Worm (Caenorhabditis elegans): ENCODE results near the gene fbxa-63.
A peak's percentile ranks its signal among the peaks of the same experiment; 100 is the strongest.

fbxa-63 gene

DNA sequence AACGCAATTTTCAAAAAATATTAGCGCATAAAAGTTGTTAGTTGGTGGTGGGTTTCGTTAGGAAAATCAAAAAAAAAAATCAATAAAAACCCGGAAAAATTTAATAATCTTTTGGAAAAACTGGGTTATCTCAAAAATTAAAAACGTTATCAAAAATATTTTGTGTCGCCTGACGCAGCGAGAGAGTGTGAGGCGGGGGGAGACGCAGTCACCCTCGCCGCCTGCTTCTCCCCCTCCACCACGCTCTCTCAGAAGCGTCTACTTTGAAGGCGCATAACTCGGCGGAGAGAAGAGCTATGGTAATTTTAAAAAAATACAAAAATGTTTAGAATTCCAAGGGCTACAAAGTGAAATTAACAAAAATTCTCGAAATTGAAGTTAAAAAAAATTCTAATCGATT is 18.2 kb upstream of the fbxa-63 start:
- no peak for TF ChIP-seq pha-2 (tag; optimal IDR thresholded peaks at IDR 0.05)
- no peak for TF ChIP-seq ceh-6 (GFP tag; optimal IDR thresholded peaks at IDR 0.05)
- TF ChIP-seq ceh-14 (tag; optimal IDR thresholded peaks at IDR 0.05), result no peak
- no peak for TF ChIP-seq sox-2 (GFP tag; IDR thresholded peaks at IDR 0.05)
- TF ChIP-seq C38D4.7 (GFP tag; optimal IDR thresholded peaks at IDR 0.05), result no peak
- no peak for TF ChIP-seq unc-42 (tag; optimal IDR thresholded peaks at IDR 0.05)
- TF ChIP-seq ceh-9 (tag; optimal IDR thresholded peaks at IDR 0.05), result no peak
- no peak for TF ChIP-seq K09A11.1 (tag; optimal IDR thresholded peaks at IDR 0.05; ENCODE audit: insufficient read depth)
- no peak for TF ChIP-seq fax-1 (tag; optimal IDR thresholded peaks at IDR 0.05)

DNA sequence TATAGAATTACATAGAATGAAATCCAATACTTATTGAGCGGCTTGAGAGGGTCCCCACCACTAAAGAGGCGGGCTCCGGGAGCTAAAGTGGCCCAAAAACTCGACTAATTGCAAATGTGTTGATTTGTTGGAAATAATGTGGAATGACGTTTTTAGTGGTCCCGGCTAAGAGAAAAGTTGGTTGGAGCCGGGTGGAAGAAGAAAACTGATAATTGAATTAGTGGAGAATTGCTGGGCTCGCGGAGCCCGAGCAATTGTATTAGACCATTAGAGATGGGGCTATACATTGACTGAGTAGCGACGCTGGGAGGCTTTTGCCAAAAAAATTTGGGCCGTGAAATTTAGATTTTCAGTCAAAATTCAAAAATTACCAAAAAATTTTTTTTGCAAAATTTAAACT is 17.7 kb upstream of the fbxa-63 start:
- TF ChIP-seq unc-42 (tag; optimal IDR thresholded peaks at IDR 0.05) (peak; percentile 77), K02D7.2 (tag; optimal IDR thresholded peaks at IDR 0.05) (no peak), sdc-2 (tag; optimal IDR thresholded peaks at IDR 0.05) (no peak), ceh-31 (tag; optimal IDR thresholded peaks at IDR 0.05) (peak; percentile 35), ceh-19 (GFP tag; optimal IDR thresholded peaks at IDR 0.05) (peak; percentile 43), sox-2 (GFP tag; IDR thresholded peaks at IDR 0.05) (no peak), dve-1 (tag; optimal IDR thresholded peaks at IDR 0.05) (no peak), ceh-45 (GFP tag; IDR thresholded peaks at IDR 0.05) (no peak), nhr-232 (tag; optimal IDR thresholded peaks at IDR 0.05) (no peak), ceh-34 (tag; optimal IDR thresholded peaks at IDR 0.05) (peak; percentile 87)

DNA sequence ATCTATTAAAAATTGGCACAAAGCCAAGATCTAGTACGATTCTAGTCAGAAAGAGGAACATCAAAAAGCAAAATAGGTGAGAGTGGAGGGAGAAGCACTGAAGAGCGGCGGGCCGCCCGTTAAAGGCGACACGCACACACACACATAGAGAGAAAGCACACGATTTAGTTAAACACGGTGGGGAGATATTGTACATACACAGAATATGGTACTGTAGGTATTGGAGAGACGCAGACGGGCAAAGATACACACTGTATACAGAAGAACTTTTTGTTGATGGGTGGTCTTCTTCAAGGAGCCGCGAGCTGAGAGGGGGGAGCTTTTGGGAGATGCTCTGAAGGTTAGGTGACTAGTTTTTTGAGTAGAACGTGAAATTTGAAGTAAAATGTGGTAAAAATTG is 17.1 kb upstream of the fbxa-63 start:
- TF ChIP-seq nhr-232 (tag; optimal IDR thresholded peaks at IDR 0.05) (no peak), tbx-2 (tag; optimal IDR thresholded peaks at IDR 0.05) (peak; percentile 14), F13H6.1 (tag; optimal IDR thresholded peaks at IDR 0.05) (peak; percentile 1), dve-1 (tag; optimal IDR thresholded peaks at IDR 0.05) (peak; percentile 44), ceh-18 (tag; optimal IDR thresholded peaks at IDR 0.05) (peak; percentile 9), ceh-34 (tag; optimal IDR thresholded peaks at IDR 0.05) (peak; percentile 19)

DNA sequence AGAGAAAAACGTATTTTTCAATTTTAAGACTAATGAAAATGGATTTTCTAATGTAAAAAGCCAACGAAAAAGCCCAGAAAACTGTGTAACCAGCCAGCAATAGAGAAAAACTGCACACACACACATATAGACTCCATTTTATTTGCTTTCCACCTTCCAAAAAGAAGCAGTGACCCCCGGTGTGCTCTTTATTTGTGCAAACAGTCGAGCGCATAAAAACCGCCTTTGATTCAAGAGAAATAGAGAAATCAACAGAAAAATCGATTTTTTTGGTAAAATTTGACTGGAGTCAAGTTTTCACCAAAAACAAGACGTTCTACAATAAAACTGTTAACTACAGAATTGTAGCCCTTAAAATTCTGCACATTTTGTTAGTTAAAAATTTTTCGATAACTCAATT is 14.7 kb upstream of the fbxa-63 start:
- no peak for TF ChIP-seq pax-1 (tag; optimal IDR thresholded peaks at IDR 0.05)
- no peak for TF ChIP-seq pha-2 (tag; optimal IDR thresholded peaks at IDR 0.05)
- TF ChIP-seq K02D7.2 (tag; optimal IDR thresholded peaks at IDR 0.05), result no peak
- TF ChIP-seq hlh-30 (tag; optimal IDR thresholded peaks at IDR 0.05; ENCODE audit: insufficient read depth), result no peak
- no peak for TF ChIP-seq zip-5 (tag; optimal IDR thresholded peaks at IDR 0.05)
- no peak for TF ChIP-seq syd-9 (tag; optimal IDR thresholded peaks at IDR 0.05)
- no peak for TF ChIP-seq Y22D7AL.16 (tag; optimal IDR thresholded peaks at IDR 0.05)
- no peak for TF ChIP-seq ref-2 (tag; optimal IDR thresholded peaks at IDR 0.05)
- no peak for TF ChIP-seq sox-4 (tag; optimal IDR thresholded peaks at IDR 0.05)
- TF ChIP-seq dmd-4 (tag; optimal IDR thresholded peaks at IDR 0.05; ENCODE audit: borderline replicate concordance), result no peak
- no peak for TF ChIP-seq sdc-2 (tag; optimal IDR thresholded peaks at IDR 0.05)
- no peak for TF ChIP-seq ceh-9 (tag; optimal IDR thresholded peaks at IDR 0.05)

ce11 chrIII:1229510-1229909 is 13.8 kb upstream of the fbxa-63 start:
- no peak for TF ChIP-seq sox-4 (tag; optimal IDR thresholded peaks at IDR 0.05)
- no peak for TF ChIP-seq ceh-6 (GFP tag; optimal IDR thresholded peaks at IDR 0.05)
- no peak for TF ChIP-seq eyg-1 (tag; optimal IDR thresholded peaks at IDR 0.05)
- TF ChIP-seq hlh-8 (tag; optimal IDR thresholded peaks at IDR 0.05), result no peak
- no peak for TF ChIP-seq ceh-9 (tag; optimal IDR thresholded peaks at IDR 0.05)
- TF ChIP-seq nhr-11 (tag; optimal IDR thresholded peaks at IDR 0.05), result no peak
- TF ChIP-seq ceh-22 (tag; optimal IDR thresholded peaks at IDR 0.05), result no peak
- no peak for TF ChIP-seq pax-1 (tag; optimal IDR thresholded peaks at IDR 0.05)
- TF ChIP-seq Y22D7AL.16 (tag; optimal IDR thresholded peaks at IDR 0.05), result no peak
- TF ChIP-seq npax-4 (tag; optimal IDR thresholded peaks at IDR 0.05), result no peak
- no peak for TF ChIP-seq sox-2 (GFP tag; IDR thresholded peaks at IDR 0.05)
